Worm (Caenorhabditis elegans) whole organism, L4/young adult: ENCODE data around the gene ZC266.1.

Source experiments
- W03F9.2 ChIP-seq: fragments of 150-350 bp; optimal IDR thresholded peaks from 2 replicates; lab custom pipeline; 2014; ENCODE audit warnings: missing biosample characterization, missing genetic modification characterization
- dao-5 ChIP-seq: sonication (generic microtip); optimal IDR thresholded peaks from 2 replicates; lab custom pipeline; 2016; ENCODE audit warnings: missing genotype, missing genetic modification characterization, moderate library complexity, missing compliant biosample characterization
- him-1 ChIP-seq: sonication (generic microtip); optimal IDR thresholded peaks from 2 replicates; lab custom pipeline; 2016; ENCODE audit warnings: missing genotype, missing genetic modification reagents, missing genetic modification characterization, missing compliant biosample characterization

DNA sequence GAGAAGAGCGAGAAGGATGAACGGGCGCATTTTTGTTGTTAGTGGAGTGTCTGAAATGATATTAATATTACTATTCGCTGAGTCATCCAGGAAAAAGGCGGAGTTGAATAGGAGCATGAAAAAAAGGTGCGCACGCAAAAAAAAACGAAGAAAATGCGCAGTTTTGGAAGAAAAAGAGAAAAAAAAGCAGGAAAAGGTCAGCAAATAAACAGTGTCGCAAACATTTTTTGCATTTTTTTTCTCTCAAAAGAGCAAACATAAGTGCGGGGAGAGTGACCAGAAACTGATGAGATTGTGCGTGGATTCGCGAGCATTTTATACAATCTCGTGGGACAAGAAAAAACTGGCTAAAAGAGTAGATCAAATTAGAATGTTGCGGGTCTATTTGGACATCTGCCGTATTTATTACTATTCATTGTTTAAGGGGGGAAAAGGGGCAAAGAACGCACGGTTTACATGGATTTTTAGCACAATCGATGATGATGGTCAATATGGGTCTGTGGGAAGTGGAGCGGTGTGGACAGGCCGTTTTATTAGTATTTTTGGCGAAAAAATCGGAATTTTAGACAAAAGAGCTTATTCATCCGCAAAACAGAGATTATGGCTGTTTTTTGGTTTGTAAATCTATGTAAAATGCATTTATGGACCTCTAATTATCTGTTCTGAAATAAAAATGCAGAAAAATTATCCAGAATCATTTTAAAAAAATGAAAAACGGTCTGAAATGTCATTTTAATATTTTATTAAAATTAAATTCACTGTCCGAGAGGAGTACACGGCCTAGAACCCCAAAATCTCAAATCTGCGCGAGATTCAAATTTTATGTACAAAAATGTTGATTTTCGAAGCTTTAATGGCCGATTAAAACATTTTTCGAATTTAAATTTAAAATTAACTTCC, 7.5 kb downstream of the ZC266.1 start, which contains the start of gene cpg-8:
- TF ChIP-seq dao-5 (tag; lab: Kevin White, UChicago), result no peak
- TF ChIP-seq him-1 (tag; lab: Kevin White, UChicago), result no peak
- TF ChIP-seq W03F9.2 (tag; lab: Kevin White, UChicago), result no peak
